Fruit fly (Drosophila melanogaster): ENCODE measurements around the gene CG8036.

CG8036 gene

DNA sequence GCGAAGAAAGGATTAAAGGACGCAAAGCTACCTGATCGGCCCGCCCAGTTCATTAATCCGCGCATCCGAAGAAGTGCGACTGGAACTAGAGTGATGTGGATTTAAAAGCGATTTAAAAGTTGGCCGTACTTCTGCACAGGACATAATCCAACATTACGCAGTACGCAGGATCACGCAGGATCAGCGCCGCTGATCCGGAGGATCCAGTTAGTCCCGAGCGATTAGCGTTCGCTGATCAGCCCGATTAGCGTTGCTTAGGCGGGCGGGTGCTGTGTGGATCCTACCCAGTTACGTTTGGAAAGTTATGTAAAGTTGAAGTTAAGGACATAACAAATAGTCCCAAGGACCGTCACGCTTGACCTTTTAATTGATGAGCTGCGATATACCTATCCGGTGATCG, 31.6 kb downstream of the CG8036 start:
- TF ChIP-seq CG15479 (GFP tag; optimal IDR thresholded peaks at IDR 0.05) = peak; percentile 88
- peak in 1 of 2 experiments; percentile 93 for TF ChIP-seq tll (GFP tag; optimal IDR thresholded peaks at IDR 0.05)
- TF ChIP-seq Poxn (GFP tag; IDR thresholded peaks at IDR 0.05) = no peak
- no peak for TF ChIP-seq CG12659 (GFP tag; optimal IDR thresholded peaks at IDR 0.05)
- TF ChIP-seq zen (tag; optimal IDR thresholded peaks at IDR 0.05) = peak; percentile 76

DNA sequence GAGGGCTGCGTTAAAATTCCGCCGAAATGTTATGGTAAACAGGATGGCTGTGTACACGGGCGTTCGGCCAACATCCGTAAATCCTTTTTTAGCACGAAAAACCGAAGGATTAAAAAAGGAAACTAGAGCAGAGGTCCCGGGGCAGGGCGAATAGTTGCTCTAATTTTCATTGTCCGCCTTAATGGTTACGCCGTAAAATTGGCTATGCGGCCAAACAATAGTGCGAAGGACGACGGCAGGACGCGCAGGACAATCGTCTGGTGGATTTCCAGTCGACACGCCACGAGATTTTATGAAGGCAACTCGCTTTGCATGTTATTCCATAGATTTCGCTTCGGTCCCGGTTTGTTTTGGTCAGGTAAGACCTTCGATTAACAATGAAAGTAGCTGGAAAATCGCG, 33.0 kb downstream of the CG8036 start:
- TF ChIP-seq tll (GFP tag; optimal IDR thresholded peaks at IDR 0.05) (peak in 1 of 2 experiments; percentile 4), lmd (GFP tag; IDR thresholded peaks at IDR 0.05) (no peak), CG8765 (GFP tag; IDR thresholded peaks at IDR 0.05) (no peak), D (optimal IDR thresholded peaks at IDR 0.05) (peak; percentile 73), D (GFP tag; optimal IDR thresholded peaks at IDR 0.05) (no peak), CG15479 (GFP tag; optimal IDR thresholded peaks at IDR 0.05) (peak; percentile 64), cad (GFP tag; optimal IDR thresholded peaks at IDR 0.05) (peak; percentile 79)

DNA sequence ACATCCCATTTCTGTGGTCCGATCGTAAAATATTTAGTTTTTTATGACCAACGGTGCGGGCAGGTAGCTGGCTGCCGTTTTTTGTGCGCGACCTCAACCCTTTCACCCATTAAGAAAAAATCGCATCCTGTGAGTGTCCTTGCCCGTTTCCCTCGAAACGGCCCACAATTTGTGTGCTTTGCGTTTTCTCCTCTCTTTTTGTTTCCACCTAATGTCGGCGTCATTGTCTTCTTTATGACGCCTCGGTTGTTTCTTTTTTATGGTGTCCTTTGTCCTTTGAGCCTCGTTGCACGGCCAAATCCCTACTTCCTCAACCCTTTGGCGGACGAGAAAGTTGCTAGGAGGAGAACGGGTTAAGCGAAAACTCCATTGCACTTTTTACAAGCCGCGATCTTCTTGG, 33.5 kb downstream of the CG8036 start:
- TF ChIP-seq CG1647 (GFP tag; optimal IDR thresholded peaks at IDR 0.05) (no peak), bigmax (GFP tag; optimal IDR thresholded peaks at IDR 0.05) (no peak), Lim3 (GFP tag; IDR thresholded peaks at IDR 0.05) (no peak), C15 (GFP tag; IDR thresholded peaks at IDR 0.05) (no peak), Nf-YB (GFP tag; optimal IDR thresholded peaks at IDR 0.05) (no peak), CG10543 (GFP tag; optimal IDR thresholded peaks at IDR 0.05) (no peak), tll (GFP tag; optimal IDR thresholded peaks at IDR 0.05) (peak in 1 of 2 experiments; percentile 20), CG4360 (GFP tag; IDR thresholded peaks at IDR 0.05) (no peak), CG12299 (tag; optimal IDR thresholded peaks at IDR 0.05) (no peak), Antp (GFP tag; optimal IDR thresholded peaks at IDR 0.05) (no peak), CG18476 (GFP tag; optimal IDR thresholded peaks at IDR 0.05) (no peak), CG4404 (GFP tag; IDR thresholded peaks at IDR 0.05) (no peak), CG10431 (GFP tag; optimal IDR thresholded peaks at IDR 0.05) (no peak), D (optimal IDR thresholded peaks at IDR 0.05) (peak; percentile 40), D (GFP tag; optimal IDR thresholded peaks at IDR 0.05) (no peak), Dref (GFP tag; IDR thresholded peaks at IDR 0.05) (no peak), HLH3B (GFP tag; IDR thresholded peaks at IDR 0.05) (no peak), B-H2 (GFP tag; optimal IDR thresholded peaks at IDR 0.05) (no peak), kay (GFP tag; optimal IDR thresholded peaks at IDR 0.05) (no peak), pzg (GFP tag; optimal IDR thresholded peaks at IDR 0.05) (no peak), rib (GFP tag; IDR thresholded peaks at IDR 0.05) (no peak), twi (tag; optimal IDR thresholded peaks at IDR 0.05) (no peak), lab (GFP tag; optimal IDR thresholded peaks at IDR 0.05) (no peak), zen (tag; optimal IDR thresholded peaks at IDR 0.05) (peak; percentile 76), zfh1 (GFP tag; IDR thresholded peaks at IDR 0.05) (no peak), caup (GFP tag; optimal IDR thresholded peaks at IDR 0.05; ENCODE audit: severe bottlenecking) (no peak), CG31365 (tag; optimal IDR thresholded peaks at IDR 0.05) (no peak), CG18764 (GFP tag; optimal IDR thresholded peaks at IDR 0.05) (no peak), Kr (GFP tag; optimal IDR thresholded peaks at IDR 0.05) (peak; percentile 93), fd64A (GFP tag; optimal IDR thresholded peaks at IDR 0.05) (no peak), Ets65A (GFP tag) (no peak), ash1 (GFP tag; optimal IDR thresholded peaks at IDR 0.05) (no peak), CG1024 (GFP tag; IDR thresholded peaks at IDR 0.05) (no peak), CG13894 (tag; optimal IDR thresholded peaks at IDR 0.05) (no peak), CG15696 (tag; optimal IDR thresholded peaks at IDR 0.05) (no peak), Spps (tag; optimal IDR thresholded peaks at IDR 0.05) (no peak), CG5245 (GFP tag; optimal IDR thresholded peaks at IDR 0.05) (no peak), HmgZ (tag; optimal IDR thresholded peaks at IDR 0.05) (no peak), cad (GFP tag; optimal IDR thresholded peaks at IDR 0.05) (peak; percentile 82), Med (GFP tag) (no peak), odd (GFP tag; optimal IDR thresholded peaks at IDR 0.05) (no peak), CG5953 (GFP tag; IDR thresholded peaks at IDR 0.05) (no peak)

Data from whole organism, embryonic.